Worm (Caenorhabditis elegans): ENCODE measurements around the gene T05A8.1.

DNA sequence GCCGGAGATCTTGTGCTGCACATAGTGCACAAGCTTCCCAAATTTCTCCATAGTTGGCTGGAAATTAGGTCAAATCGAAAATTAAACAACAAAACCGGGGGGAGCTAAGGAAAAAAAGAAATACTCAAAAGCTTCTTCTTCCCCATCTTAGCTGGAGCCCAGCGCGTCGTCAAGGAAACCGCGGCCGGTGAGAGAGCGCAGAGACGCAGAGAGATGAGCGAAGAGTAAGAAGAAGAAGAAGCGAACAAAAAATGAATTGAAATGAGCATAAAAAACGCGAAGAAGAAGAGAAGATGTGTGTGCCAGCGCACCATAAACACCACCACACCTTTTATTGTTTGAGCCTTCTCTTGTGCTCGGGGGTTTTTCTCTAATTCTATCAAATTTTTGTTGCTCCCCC is 25.4 kb upstream of the T05A8.1 start, which contains the start of gene wdr-31:
- TF ChIP-seq snpc-4 (tag; optimal IDR thresholded peaks at IDR 0.05), result no peak
- TF ChIP-seq egl-27 (tag; optimal IDR thresholded peaks at IDR 0.05), result no peak
- TF ChIP-seq nhr-11 (tag; optimal IDR thresholded peaks at IDR 0.05), result no peak
- no peak for TF ChIP-seq ztf-11 (tag; optimal IDR thresholded peaks at IDR 0.05)
- no peak for TF ChIP-seq elt-3 (tag; optimal IDR thresholded peaks at IDR 0.05)
- TF ChIP-seq nhr-12 (tag; optimal IDR thresholded peaks at IDR 0.05), result no peak
- no peak for TF ChIP-seq unc-39 (tag; optimal IDR thresholded peaks at IDR 0.05)
- no peak for TF ChIP-seq unc-55 (GFP tag; optimal IDR thresholded peaks at IDR 0.05)
- no peak for TF ChIP-seq mdl-1 (tag; optimal IDR thresholded peaks at IDR 0.05)
- TF ChIP-seq nhr-237 (tag; optimal IDR thresholded peaks at IDR 0.05), result no peak
- no peak for TF ChIP-seq ZK546.5 (tag; optimal IDR thresholded peaks at IDR 0.05)
- no peak for TF ChIP-seq zag-1 (tag; optimal IDR thresholded peaks at IDR 0.05)

Data from whole organism, L2 larva.